Fruit fly (Drosophila melanogaster) whole organism, embryonic: ENCODE measurements around the gene CG5715.

Experiments used
- CG10209 ChIP-seq: fragments of 200-800 bp; sonication (Bioruptor generic); optimal IDR thresholded peaks from 3 replicates; lab custom pipeline; 2017; ENCODE audit warnings: missing biosample characterization, mild to moderate bottlenecking, missing genetic modification characterization, missing genetic modification reagents
- CG1024 ChIP-seq: fragments of 200-800 bp; sonication (Bioruptor generic); IDR thresholded peaks from 2 replicates; pipeline ENCODE4 v1.3.6; 2022; ENCODE audit warnings: missing biosample characterization, missing genetic modification characterization
- CG10321 ChIP-seq: fragments of 200-800 bp; sonication (Bioruptor generic); IDR thresholded peaks from 2 replicates; pipeline ENCODE4 v1.3.6; 2022; ENCODE audit warnings: missing biosample characterization, missing genetic modification characterization
- CG14014 ChIP-seq: fragments of 200-800 bp; sonication (Bioruptor generic); IDR thresholded peaks from 2 replicates; pipeline ENCODE4 v1.3.6; 2022; ENCODE audit warnings: missing biosample characterization, missing genetic modification characterization
- CG15269 ChIP-seq: fragments of 200-800 bp; sonication (Bioruptor generic); optimal IDR thresholded peaks from 2 replicates; lab custom pipeline; 2018; ENCODE audit warnings: missing biosample characterization, mild to moderate bottlenecking, missing genetic modification characterization, moderate library complexity
- CG1647 ChIP-seq: fragments of 200-800 bp; sonication (Bioruptor generic); optimal IDR thresholded peaks from 3 replicates; lab custom pipeline; 2016; ENCODE audit warnings: missing biosample characterization, missing genetic modification characterization
- CG18599 ChIP-seq: fragments of 200-800 bp; sonication (Bioruptor generic); optimal IDR thresholded peaks from 3 replicates; lab custom pipeline; 2017; ENCODE audit warnings: missing biosample characterization, missing genetic modification characterization, mild to moderate bottlenecking, moderate library complexity, missing genetic modification reagents
- CG2120 ChIP-seq: fragments of 200-800 bp; sonication (Bioruptor generic); optimal IDR thresholded peaks from 3 replicates; lab custom pipeline; 2016; ENCODE audit warnings: missing biosample characterization, missing genetic modification characterization
- CG2875 ChIP-seq: fragments of 200-800 bp; sonication (Bioruptor generic); optimal IDR thresholded peaks from 2 replicates; lab custom pipeline; 2017; ENCODE audit warnings: missing biosample characterization, mild to moderate bottlenecking, missing genetic modification characterization, missing genetic modification reagents
- CG31365 ChIP-seq: fragments of 200-800 bp; sonication (Bioruptor generic); optimal IDR thresholded peaks from 2 replicates; lab custom pipeline; 2018; ENCODE audit warnings: missing biosample characterization, mild to moderate bottlenecking, missing genetic modification characterization
- CG3281 ChIP-seq: fragments of 200-800 bp; sonication (Bioruptor generic); optimal IDR thresholded peaks from 3 replicates; lab custom pipeline; 2017; ENCODE audit warnings: missing biosample characterization, mild to moderate bottlenecking, missing genetic modification characterization
- CG4617 ChIP-seq: fragments of 200-800 bp; sonication (Bioruptor generic); optimal IDR thresholded peaks from 3 replicates; lab custom pipeline; 2016; ENCODE audit warnings: missing biosample characterization, missing genetic modification characterization, borderline replicate concordance
- CG4854 ChIP-seq: fragments of 200-800 bp; sonication (Bioruptor generic); optimal IDR thresholded peaks from 2 replicates; lab custom pipeline; 2016; ENCODE audit warnings: missing biosample characterization, missing genetic modification characterization, inconsistent platforms
- CG5245 ChIP-seq: fragments of 200-800 bp; sonication (Bioruptor generic); optimal IDR thresholded peaks from 3 replicates; lab custom pipeline; 2016; ENCODE audit warnings: missing biosample characterization, missing genetic modification characterization
- Dad ChIP-seq: fragments of 200-800 bp; sonication (Bioruptor generic); optimal IDR thresholded peaks from 3 replicates; lab custom pipeline; 2016; ENCODE audit warnings: missing biosample characterization, missing genetic modification characterization
- Dll ChIP-seq: fragments of 200-800 bp; sonication (Bioruptor generic); IDR thresholded peaks from 4 replicates; pipeline ENCODE4 v1.3.6; 2022; ENCODE audit warnings: missing biosample characterization, missing genetic modification characterization; ENCODE audit not compliant: partially characterized antibody
- Doc3 ChIP-seq: fragments of 200-800 bp; sonication (Bioruptor generic); IDR thresholded peaks from 3 replicates; pipeline ENCODE4 v1.3.6; 2022; ENCODE audit warnings: missing biosample characterization, missing genetic modification characterization; ENCODE audit not compliant: partially characterized antibody
- Eip74EF ChIP-seq, 2 experiments: fragments of 200-800 bp in 1 of 2; fragments of >200 bp in 1 of 2; sonication (Bioruptor generic) in 1 of 2; optimal IDR thresholded peaks; 2 replicates each; lab custom pipeline; 2017 to 2019; ENCODE audit warnings: missing biosample characterization in 2 of 2, missing genetic modification characterization in 2 of 2, mild to moderate bottlenecking in 1 of 2, moderate library complexity in 1 of 2
- Ets97D ChIP-seq: fragments of 200-800 bp; sonication (Bioruptor generic); optimal IDR thresholded peaks from 3 replicates; lab custom pipeline; 2016; ENCODE audit warnings: missing biosample characterization, missing genetic modification characterization
- Fer3 ChIP-seq: fragments of 200-800 bp; sonication (Bioruptor generic); optimal IDR thresholded peaks from 2 replicates; lab custom pipeline; 2018; ENCODE audit warnings: missing biosample characterization, mild to moderate bottlenecking, missing genetic modification characterization, moderate library complexity
- HHEX ChIP-seq: fragments of 200-800 bp; sonication (Bioruptor generic); optimal IDR thresholded peaks from 3 replicates; lab custom pipeline; 2017; ENCODE audit warnings: missing biosample characterization, mild to moderate bottlenecking, missing genetic modification characterization, missing genetic modification reagents
- Hsf ChIP-seq: fragments of 200-800 bp; sonication (Bioruptor generic); optimal IDR thresholded peaks from 3 replicates; lab custom pipeline; 2016; ENCODE audit warnings: missing biosample characterization, missing genetic modification characterization
- Mes4 ChIP-seq: fragments of 200-800 bp; sonication (Bioruptor generic); optimal IDR thresholded peaks from 2 replicates; lab custom pipeline; 2016; ENCODE audit warnings: missing biosample characterization, missing genetic modification characterization
- Mrtf ChIP-seq: fragments of 200-800 bp; sonication (Bioruptor generic); IDR thresholded peaks from 3 replicates; pipeline ENCODE4 v1.3.6; 2022; ENCODE audit warnings: missing biosample characterization, missing genetic modification characterization
- Myb ChIP-seq: fragments of 200-800 bp; sonication (Bioruptor generic); optimal IDR thresholded peaks from 2 replicates; lab custom pipeline; 2016; ENCODE audit warnings: missing biosample characterization, missing genetic modification characterization
- PHDP ChIP-seq: fragments of 200-800 bp; sonication (Bioruptor generic); optimal IDR thresholded peaks from 3 replicates; lab custom pipeline; 2018; ENCODE audit warnings: missing biosample characterization, mild to moderate bottlenecking, missing genetic modification characterization, moderate library complexity
- Sin3A ChIP-seq: fragments of >200 bp; optimal IDR thresholded peaks from 2 replicates; lab custom pipeline; 2018
- Sry-δ ChIP-seq: fragments of 200-800 bp; sonication (Bioruptor generic); optimal IDR thresholded peaks from 2 replicates; lab custom pipeline; 2016; ENCODE audit warnings: missing biosample characterization, missing genetic modification characterization
- Ssrp ChIP-seq: fragments of 200-800 bp; sonication (Bioruptor generic); optimal IDR thresholded peaks from 2 replicates; lab custom pipeline; 2018; ENCODE audit warnings: missing biosample characterization, mild to moderate bottlenecking, missing genetic modification characterization, moderate library complexity
- al ChIP-seq: fragments of 200-800 bp; sonication (Bioruptor generic); IDR thresholded peaks from 2 replicates; pipeline ENCODE4 v1.3.6; 2022; ENCODE audit warnings: missing biosample characterization, missing genetic modification characterization
- ash1 ChIP-seq: fragments of 200-800 bp; sonication (Bioruptor generic); optimal IDR thresholded peaks from 2 replicates; lab custom pipeline; 2018; ENCODE audit warnings: missing biosample characterization, mild to moderate bottlenecking, missing genetic modification characterization
- bowl ChIP-seq: fragments of 200-800 bp; sonication (Bioruptor generic); IDR thresholded peaks from 2 replicates; pipeline ENCODE4 v1.3.6; 2022; ENCODE audit warnings: missing biosample characterization, missing genetic modification characterization
- cg ChIP-seq: fragments of 200-800 bp; sonication (Bioruptor generic); optimal IDR thresholded peaks from 3 replicates; lab custom pipeline; 2019; ENCODE audit warnings: missing biosample characterization, mild to moderate bottlenecking, missing genetic modification characterization, moderate library complexity
- da ChIP-seq: fragments of 200-800 bp; sonication (Bioruptor generic); optimal IDR thresholded peaks from 2 replicates; lab custom pipeline; 2016; ENCODE audit warnings: missing biosample characterization, missing genetic modification characterization
- gcm ChIP-seq: fragments of 200-800 bp; sonication (Bioruptor generic); optimal IDR thresholded peaks from 2 replicates; lab custom pipeline; 2019; ENCODE audit warnings: missing biosample characterization, mild to moderate bottlenecking, missing genetic modification characterization, moderate library complexity
- gcm2 ChIP-seq: fragments of 200-800 bp; sonication (Bioruptor generic); optimal IDR thresholded peaks from 2 replicates; lab custom pipeline; 2016; ENCODE audit warnings: missing biosample characterization, missing genetic modification characterization
- gem ChIP-seq: fragments of 200-800 bp; sonication (Bioruptor generic); optimal IDR thresholded peaks from 2 replicates; lab custom pipeline; 2019; ENCODE audit warnings: missing biosample characterization, mild to moderate bottlenecking, missing genetic modification characterization, moderate library complexity
- h ChIP-seq: fragments of >200 bp; optimal IDR thresholded peaks from 2 replicates; lab custom pipeline; 2017
- jigr1 ChIP-seq: fragments of 200-800 bp; sonication (Bioruptor generic); IDR thresholded peaks from 3 replicates; pipeline ENCODE4 v1.3.6; 2022; ENCODE audit warnings: missing biosample characterization, missing genetic modification characterization
- jing ChIP-seq: fragments of 200-800 bp; sonication (Bioruptor generic); optimal IDR thresholded peaks from 2 replicates; lab custom pipeline; 2018; ENCODE audit warnings: missing biosample characterization, mild to moderate bottlenecking, missing genetic modification characterization
- mirr ChIP-seq: fragments of 200-800 bp; sonication (Bioruptor generic); optimal IDR thresholded peaks from 3 replicates; lab custom pipeline; 2018; ENCODE audit warnings: missing biosample characterization, mild to moderate bottlenecking, missing genetic modification characterization
- nom ChIP-seq: fragments of 200-800 bp; sonication (Bioruptor generic); optimal IDR thresholded peaks from 2 replicates; lab custom pipeline; 2017; ENCODE audit warnings: missing biosample characterization, missing genetic modification characterization, mild to moderate bottlenecking, moderate library complexity, missing genetic modification reagents
- pnt ChIP-seq: fragments of 200-800 bp; sonication (Bioruptor generic); optimal IDR thresholded peaks from 3 replicates; lab custom pipeline; 2016; ENCODE audit warnings: missing biosample characterization, missing genetic modification characterization
- sd ChIP-seq: fragments of 200-800 bp; sonication (Bioruptor generic); optimal IDR thresholded peaks from 3 replicates; lab custom pipeline; 2018; ENCODE audit warnings: missing biosample characterization, mild to moderate bottlenecking, missing genetic modification characterization, moderate library complexity
- tup ChIP-seq: fragments of 200-800 bp; sonication (Bioruptor generic); optimal IDR thresholded peaks from 2 replicates; lab custom pipeline; 2016; ENCODE audit warnings: missing biosample characterization, mild to moderate bottlenecking, missing genetic modification characterization, moderate library complexity
- vfl ChIP-seq: fragments of 200-800 bp; sonication (Bioruptor generic); optimal IDR thresholded peaks from 2 replicates; lab custom pipeline; 2016; ENCODE audit warnings: missing biosample characterization, missing genetic modification characterization
- wdn ChIP-seq: fragments of 200-800 bp; sonication (Bioruptor generic); IDR thresholded peaks from 2 replicates; pipeline ENCODE4 v1.3.6; 2022; ENCODE audit warnings: missing biosample characterization, missing genetic modification characterization
- wor ChIP-seq: fragments of 200-800 bp; sonication (Bioruptor generic); IDR thresholded peaks from 2 replicates; pipeline ENCODE4 v1.3.6; 2022; ENCODE audit warnings: missing biosample characterization, missing genetic modification characterization

CG5715 gene

DNA sequence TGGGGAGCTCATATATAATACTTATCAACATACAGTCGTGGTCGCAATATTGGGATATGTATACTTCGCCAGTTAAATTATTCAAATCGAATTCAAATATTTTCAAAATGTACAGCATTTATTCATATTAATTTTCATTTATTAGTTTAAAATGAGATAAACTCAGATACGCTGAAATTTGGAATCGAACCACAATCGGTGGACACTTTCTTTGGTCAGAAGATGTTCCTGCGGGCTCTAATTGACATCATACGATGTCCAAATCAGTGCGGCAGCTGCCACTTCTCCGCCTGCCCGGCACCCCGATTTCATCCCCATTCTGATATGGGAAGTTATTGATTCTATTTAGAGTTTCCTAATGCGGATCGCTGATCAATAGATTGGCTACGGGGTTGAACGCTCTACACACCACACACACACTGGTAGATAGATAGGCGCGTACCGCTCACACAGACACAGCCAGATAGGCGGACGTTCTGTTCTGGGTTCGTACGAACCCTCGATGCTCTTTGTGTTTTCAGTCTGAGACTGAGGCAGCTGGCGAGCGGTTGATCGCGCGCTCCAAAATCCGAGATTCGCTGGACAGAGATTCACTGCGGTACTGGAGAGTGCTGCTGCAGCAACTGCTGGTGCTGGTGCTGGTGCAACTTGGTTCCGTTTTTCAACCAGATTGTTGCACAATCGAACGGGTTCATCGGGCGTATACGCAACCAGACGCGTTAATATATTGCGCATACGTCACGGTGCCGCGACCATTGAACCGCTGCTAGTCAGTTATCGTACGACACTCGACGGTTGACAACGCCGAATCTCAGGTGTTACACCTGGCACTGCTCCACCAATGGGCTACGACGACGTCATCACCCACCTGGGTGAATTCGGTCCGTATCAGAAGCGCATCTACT, 17.8 kb downstream of the CG5715 start, which contains the start of gene Orct (continued):
- TF ChIP-seq nom (GFP tag; lab: Kevin White, UChicago) (no peak), jing (no peak), Sry-δ (GFP tag; lab: Kevin White, UChicago) (peak; percentile 13), cg (peak; percentile 71), CG10321 (no peak), tup (GFP tag; lab: Kevin White, UChicago) (no peak), CG5245 (GFP tag; lab: Kevin White, UChicago) (peak; percentile 30), CG1647 (GFP tag; lab: Kevin White, UChicago) (peak; percentile 25), gcm2 (GFP tag; lab: Kevin White, UChicago) (no peak), Mes4 (GFP tag; lab: Kevin White, UChicago) (no peak), CG3281 (GFP tag; lab: Kevin White, UChicago) (peak; percentile 90), gcm (GFP tag; lab: Kevin White, UChicago) (peak; percentile 71), Myb (peak; percentile 55), Fer3 (peak; percentile 65), Doc3 (GFP tag; lab: Robert Waterston, UW) (no peak), Dll (no peak), CG14014 (GFP tag; lab: Robert Waterston, UW) (peak; percentile 68), Mrtf (GFP tag; lab: Robert Waterston, UW) (peak; percentile 58; the same call in 2 of the 3 replicates), Dad (GFP tag; lab: Kevin White, UChicago) (peak; percentile 59), CG4854 (peak; percentile 42), CG1024 (GFP tag; lab: Robert Waterston, UW) (no peak), vfl (peak; percentile 21), CG18599 (GFP tag; lab: Kevin White, UChicago) (peak; percentile 89), Ets97D (GFP tag; lab: Kevin White, UChicago) (peak; percentile 16), h (no peak), sd (tag; lab: Kevin White, UChicago) (peak; percentile 29), Sin3A (lab: Kevin White, UChicago) (no peak), wor (GFP tag; lab: Robert Waterston, UW) (peak; percentile 35; the same call in 1 of the 2 replicates), bowl (GFP tag; lab: Robert Waterston, UW) (0 out of 2 replicates have a peak, but pooled peaks have one; percentile 6), Hsf (GFP tag; lab: Kevin White, UChicago) (peak; percentile 63), CG15269 (tag; lab: Kevin White, UChicago) (peak; percentile 78), Ssrp (tag; lab: Kevin White, UChicago) (peak; percentile 55), CG31365 (tag; lab: Kevin White, UChicago) (no peak), gem (tag; lab: Kevin White, UChicago) (peak; percentile 87), CG2120 (GFP tag; lab: Kevin White, UChicago) (peak; percentile 92), CG10209 (GFP tag; lab: Kevin White, UChicago) (peak; percentile 83), jigr1 (GFP tag; lab: Robert Waterston, UW) (0 out of 3 replicates have a peak, but pooled peaks have one; percentile 20), wdn (GFP tag; lab: Robert Waterston, UW) (0 out of 2 replicates have a peak, but pooled peaks have one; percentile 18), HHEX (GFP tag; lab: Kevin White, UChicago) (peak; percentile 85), CG2875 (GFP tag; lab: Kevin White, UChicago) (peak; percentile 36), al (GFP tag; lab: Robert Waterston, UW) (no peak; the same call in none of the 2 replicates), pnt (GFP tag; lab: Kevin White, UChicago) (peak; percentile 49), Eip74EF (GFP tag; optimal IDR thresholded peaks at IDR 0.05; lab: Kevin White, UChicago) (peak in 1 of 2 experiments; percentile 71), CG4617 (GFP tag; lab: Kevin White, UChicago) (peak; percentile 13), mirr (GFP tag; lab: Kevin White, UChicago) (peak; percentile 59), da (peak; percentile 38), PHDP (peak; percentile 80), ash1 (GFP tag; lab: Kevin White, UChicago) (no peak)
